Fruit fly (Drosophila melanogaster): ENCODE data around the gene CG17826.

The CG17826 gene

dm6 chr3L:11953783-11954182 is 4.1 kb downstream of the CG17826 start, which contains the start of gene CG7248:
CG7248 (plus strand) TSS chr3L:11954083.
- TF ChIP-seq EcR (GFP tag; optimal IDR thresholded peaks at IDR 0.05): no peak
- TF ChIP-seq Dll (optimal IDR thresholded peaks at IDR 0.05): no peak
- no peak for TF ChIP-seq pan (optimal IDR thresholded peaks at IDR 0.05)
- TF ChIP-seq usp (GFP tag; optimal IDR thresholded peaks at IDR 0.05): no peak
- no peak for TF ChIP-seq psq (optimal IDR thresholded peaks at IDR 0.05)
- TF ChIP-seq CG8478 (optimal IDR thresholded peaks at IDR 0.05): no peak

- no peak for TF ChIP-seq usp (GFP tag; optimal IDR thresholded peaks at IDR 0.05)
- TF ChIP-seq Dll (optimal IDR thresholded peaks at IDR 0.05): no peak
- no peak for TF ChIP-seq pan (optimal IDR thresholded peaks at IDR 0.05)
- no peak for TF ChIP-seq CG8478 (optimal IDR thresholded peaks at IDR 0.05)
- no peak for TF ChIP-seq EcR (GFP tag; optimal IDR thresholded peaks at IDR 0.05)
- no peak for TF ChIP-seq psq (optimal IDR thresholded peaks at IDR 0.05)
Observed at dm6 chr3L:11957669-11958333, 8.2 kb downstream of the CG17826 start, which contains the start of the genes CG11570 and CG43294. CG11570 (minus strand) TSS chr3L:11957769. CG43294 (plus strand) TSS chr3L:11958283.

dm6 chr3L:11966104-11966503 is 16.5 kb downstream of the CG17826 start, which contains the start of gene prc:
prc (minus strand) TSS chr3L:11966131.
- TF ChIP-seq Dll (optimal IDR thresholded peaks at IDR 0.05) (no peak), psq (optimal IDR thresholded peaks at IDR 0.05) (no peak), EcR (GFP tag; optimal IDR thresholded peaks at IDR 0.05) (no peak), usp (GFP tag; optimal IDR thresholded peaks at IDR 0.05) (no peak), pan (optimal IDR thresholded peaks at IDR 0.05) (no peak), CG8478 (optimal IDR thresholded peaks at IDR 0.05) (no peak)

- TF ChIP-seq usp (GFP tag; optimal IDR thresholded peaks at IDR 0.05): no peak
- TF ChIP-seq pan (optimal IDR thresholded peaks at IDR 0.05): no peak
- TF ChIP-seq CG8478 (optimal IDR thresholded peaks at IDR 0.05): no peak
- no peak for TF ChIP-seq psq (optimal IDR thresholded peaks at IDR 0.05)
- no peak for TF ChIP-seq EcR (GFP tag; optimal IDR thresholded peaks at IDR 0.05)
- TF ChIP-seq Dll (optimal IDR thresholded peaks at IDR 0.05): no peak
Observed at dm6 chr3L:11972879-11973278, 23.2 kb downstream of the CG17826 start, which contains the start of gene Muc68E. Muc68E (minus strand) TSS chr3L:11972979.

- TF ChIP-seq Dll (optimal IDR thresholded peaks at IDR 0.05) (no peak), pan (optimal IDR thresholded peaks at IDR 0.05) (no peak), CG8478 (optimal IDR thresholded peaks at IDR 0.05) (no peak)
Observed at dm6 chr3L:11973690-11974089, 24.1 kb downstream of the CG17826 start, which contains the start of gene CG42397. CG42397 (minus strand) TSS chr3L:11973790.

dm6 chr3L:11974605-11975004 is 25.0 kb downstream of the CG17826 start, which contains the start of gene CG14125:
CG14125 (plus strand) TSS chr3L:11974905.
- TF ChIP-seq CG8478 (optimal IDR thresholded peaks at IDR 0.05) (no peak), psq (optimal IDR thresholded peaks at IDR 0.05) (no peak), EcR (GFP tag; optimal IDR thresholded peaks at IDR 0.05) (no peak), pan (optimal IDR thresholded peaks at IDR 0.05) (no peak), Dll (optimal IDR thresholded peaks at IDR 0.05) (no peak), usp (GFP tag; optimal IDR thresholded peaks at IDR 0.05) (no peak)

dm6 chr3L:11975811-11976210 is 26.2 kb downstream of the CG17826 start, which contains the start of gene CG43896:
CG43896 (plus strand) TSS chr3L:11976111.
- TF ChIP-seq usp (GFP tag; optimal IDR thresholded peaks at IDR 0.05): no peak

dm6 chr3L:11984606-11985005 is 35.0 kb downstream of the CG17826 start, which contains the start of gene CG6938:
CG6938 (plus strand) TSS chr3L:11984906.
- TF ChIP-seq pan (optimal IDR thresholded peaks at IDR 0.05): no peak
- no peak for TF ChIP-seq EcR (GFP tag; optimal IDR thresholded peaks at IDR 0.05)
- TF ChIP-seq psq (optimal IDR thresholded peaks at IDR 0.05): no peak
- TF ChIP-seq Dll (optimal IDR thresholded peaks at IDR 0.05): no peak
- no peak for TF ChIP-seq usp (GFP tag; optimal IDR thresholded peaks at IDR 0.05)
- TF ChIP-seq CG8478 (optimal IDR thresholded peaks at IDR 0.05): no peak

dm6 chr3L:11990436-11990835 is 40.8 kb downstream of the CG17826 start, which contains the start of gene CG6931:
CG6931 (plus strand) TSS chr3L:11990736.
- TF ChIP-seq CG8478 (optimal IDR thresholded peaks at IDR 0.05) (no peak), usp (GFP tag; optimal IDR thresholded peaks at IDR 0.05) (no peak), psq (optimal IDR thresholded peaks at IDR 0.05) (no peak), EcR (GFP tag; optimal IDR thresholded peaks at IDR 0.05) (no peak), pan (optimal IDR thresholded peaks at IDR 0.05) (no peak), Dll (optimal IDR thresholded peaks at IDR 0.05) (no peak)

dm6 chr3L:11992960-11993359 is 43.3 kb downstream of the CG17826 start, which contains the start of gene viaf:
viaf (minus strand) TSS chr3L:11993179.
- TF ChIP-seq psq (optimal IDR thresholded peaks at IDR 0.05) (no peak), Dll (optimal IDR thresholded peaks at IDR 0.05) (no peak)

- TF ChIP-seq Dll (optimal IDR thresholded peaks at IDR 0.05) (no peak), EcR (GFP tag; optimal IDR thresholded peaks at IDR 0.05) (no peak), psq (optimal IDR thresholded peaks at IDR 0.05) (no peak), pan (optimal IDR thresholded peaks at IDR 0.05) (no peak), usp (GFP tag; optimal IDR thresholded peaks at IDR 0.05) (no peak), CG8478 (optimal IDR thresholded peaks at IDR 0.05) (no peak)
Observed at dm6 chr3L:11997959-11998358, 48.3 kb downstream of the CG17826 start, which contains the start of gene Grip163. Grip163 (minus strand) TSS chr3L:11998138.
